Worm (Caenorhabditis elegans): Measurements from ENCODE around the gene lev-1.

The lev-1 gene

ce11 chrIV:13179295-13179694, at the start of gene lev-1:
Gene lev-1, minus strand, starts transcription at chrIV:13179395.
- TF ChIP-seq F57C9.4 (tag; optimal IDR thresholded peaks at IDR 0.05) (no peak), D2030.7 (GFP tag; IDR thresholded peaks at IDR 0.05) (no peak), somi-1 (GFP tag; optimal IDR thresholded peaks at IDR 0.05) (no peak), bed-1 (GFP tag; IDR thresholded peaks at IDR 0.05) (no peak), attf-5 (GFP tag; optimal IDR thresholded peaks at IDR 0.05) (no peak), mxl-1 (tag; optimal IDR thresholded peaks at IDR 0.05) (no peak), F39B2.1 (GFP tag; IDR thresholded peaks at IDR 0.05) (no peak), cebp-1 (GFP tag; IDR thresholded peaks at IDR 0.05) (no peak), cebp-1 (tag; optimal IDR thresholded peaks at IDR 0.05) (no peak), B0336.3 (GFP tag; IDR thresholded peaks at IDR 0.05) (no peak), ztf-3 (GFP tag; optimal IDR thresholded peaks at IDR 0.05) (no peak)

ce11 chrIV:13221657-13222056, 42.5 kb upstream of the lev-1 start, which contains the start of gene C48D1.5:
Gene C48D1.5, plus strand, starts transcription at chrIV:13221957.
- TF ChIP-seq T26A5.8 (tag; optimal IDR thresholded peaks at IDR 0.05) = no peak
- TF ChIP-seq F10E7.11 (tag; optimal IDR thresholded peaks at IDR 0.05) = no peak
- TF ChIP-seq lin-40 (tag; optimal IDR thresholded peaks at IDR 0.05) = no peak
- no peak for TF ChIP-seq ztf-3 (GFP tag; optimal IDR thresholded peaks at IDR 0.05)
- no peak for TF ChIP-seq dpff-1 (tag; optimal IDR thresholded peaks at IDR 0.05)
- TF ChIP-seq K12H6.12 (tag; optimal IDR thresholded peaks at IDR 0.05) = no peak
- no peak for TF ChIP-seq T07F8.4 (tag; optimal IDR thresholded peaks at IDR 0.05)
- no peak for TF ChIP-seq B0019.2 (GFP tag; conservative IDR thresholded peaks at IDR 0.05)
- no peak for TF ChIP-seq B0035.1 (tag; optimal IDR thresholded peaks at IDR 0.05)
- TF ChIP-seq F57A8.1 (GFP tag; optimal IDR thresholded peaks at IDR 0.05) = no peak
- TF ChIP-seq ceh-40 (GFP tag; IDR thresholded peaks at IDR 0.05) = no peak
- TF ChIP-seq bed-2 (GFP tag; IDR thresholded peaks at IDR 0.05) = no peak
- TF ChIP-seq hmg-1.2 (GFP tag; IDR thresholded peaks at IDR 0.05) = no peak
- TF ChIP-seq egl-44 (GFP tag; IDR thresholded peaks at IDR 0.05) = no peak
- TF ChIP-seq nhr-80 (tag; optimal IDR thresholded peaks at IDR 0.05) = no peak
- no peak for TF ChIP-seq madf-6 (GFP tag; IDR thresholded peaks at IDR 0.05)
- no peak for TF ChIP-seq madf-8 (GFP tag; conservative IDR thresholded peaks at IDR 0.05)
- no peak for TF ChIP-seq somi-1 (GFP tag; optimal IDR thresholded peaks at IDR 0.05)

ce11 chrIV:13220594-13220993, 41.4 kb upstream of the lev-1 start:
- TF ChIP-seq madf-3 (GFP tag; IDR thresholded peaks at IDR 0.05) (no peak), ztf-22 (GFP tag; optimal IDR thresholded peaks at IDR 0.05) (no peak), cebp-2 (GFP tag; IDR thresholded peaks at IDR 0.05) (no peak), F33H1.4 (GFP tag; IDR thresholded peaks at IDR 0.05) (no peak), ztf-18 (tag; optimal IDR thresholded peaks at IDR 0.05) (no peak), mcd-1 (GFP tag; IDR thresholded peaks at IDR 0.05) (no peak), mel-28 (tag; optimal IDR thresholded peaks at IDR 0.05; ENCODE audit: borderline replicate concordance) (no peak), nfya-2 (GFP tag; IDR thresholded peaks at IDR 0.05) (no peak), Y53G8AR.9 (GFP tag; conservative IDR thresholded peaks at IDR 0.05) (no peak), tlf-1 (GFP tag; optimal IDR thresholded peaks at IDR 0.05) (no peak), mxl-1 (tag; optimal IDR thresholded peaks at IDR 0.05) (no peak), B0035.1 (tag; optimal IDR thresholded peaks at IDR 0.05) (no peak), madf-8 (GFP tag; conservative IDR thresholded peaks at IDR 0.05) (no peak)

ce11 chrIV:13214466-13214865, 35.3 kb upstream of the lev-1 start, which contains the start of gene cho-1:
Gene cho-1, minus strand, starts transcription at chrIV:13214566.
- TF ChIP-seq lag-1 (GFP tag; IDR thresholded peaks at IDR 0.05) (no peak), dpl-1 (GFP tag; optimal IDR thresholded peaks at IDR 0.05) (no peak)
